Worm (Caenorhabditis elegans) whole organism, L2 larva: Measurements from ENCODE around the gene acs-17.

Experiments used
- C34F6.9 ChIP-seq: fragments of 150-350 bp; optimal IDR thresholded peaks from 2 replicates; lab custom pipeline; 2014; ENCODE audit warnings: missing biosample characterization, missing genetic modification characterization
- F13H6.1 ChIP-seq: sonication (generic microtip); optimal IDR thresholded peaks from 2 replicates; lab custom pipeline; 2016; ENCODE audit warnings: missing genetic modification characterization, missing compliant biosample characterization
- R02D3.7 ChIP-seq: fragments of 150-350 bp; optimal IDR thresholded peaks from 2 replicates; lab custom pipeline; 2014; ENCODE audit warnings: missing biosample characterization, missing genetic modification characterization
- Y55F3AM.14 ChIP-seq: fragments of 200-800 bp; sonication (Bioruptor generic); optimal IDR thresholded peaks from 2 replicates; lab custom pipeline; 2018; ENCODE audit warnings: mild to moderate bottlenecking, missing genetic modification characterization, missing compliant biosample characterization
- ZK546.5 ChIP-seq: sonication (generic microtip); optimal IDR thresholded peaks from 2 replicates; lab custom pipeline; 2017; ENCODE audit warnings: missing biosample characterization, missing genetic modification characterization
- alr-1 ChIP-seq: fragments of 150-350 bp; optimal IDR thresholded peaks from 2 replicates; lab custom pipeline; 2014; ENCODE audit warnings: missing biosample characterization, missing genetic modification characterization
- ama-1 ChIP-seq: fragments of 150-350 bp; optimal IDR thresholded peaks from 2 replicates; lab custom pipeline; 2018; ENCODE audit warnings: inconsistent platforms
- blmp-1 ChIP-seq: sonication (generic microtip); optimal IDR thresholded peaks from 2 replicates; lab custom pipeline; 2017; ENCODE audit warnings: missing genetic modification characterization, mild to moderate bottlenecking, missing compliant biosample characterization, antibody characterized with exemption, moderate library complexity; ENCODE audit not compliant: insufficient read depth
- ceh-16 ChIP-seq: fragments of 150-350 bp; optimal IDR thresholded peaks from 2 replicates; lab custom pipeline; 2014; ENCODE audit warnings: missing biosample characterization, missing genetic modification characterization
- ceh-82 ChIP-seq: fragments of 150-350 bp; optimal IDR thresholded peaks from 2 replicates; lab custom pipeline; 2014; ENCODE audit warnings: missing biosample characterization, missing genetic modification characterization
- crh-2 ChIP-seq: sonication (generic microtip); optimal IDR thresholded peaks from 2 replicates; lab custom pipeline; 2017; ENCODE audit warnings: missing biosample characterization, missing genetic modification characterization
- dmd-4 ChIP-seq: sonication (generic microtip); optimal IDR thresholded peaks from 2 replicates; lab custom pipeline; 2017; ENCODE audit warnings: missing biosample characterization, missing genetic modification characterization
- egl-27 ChIP-seq: sonication (generic microtip); optimal IDR thresholded peaks from 3 replicates; lab custom pipeline; 2017; ENCODE audit warnings: missing biosample characterization, missing genetic modification reagents, missing genetic modification characterization
- elt-1 ChIP-seq: fragments of 150-350 bp; optimal IDR thresholded peaks from 2 replicates; lab custom pipeline; 2014; ENCODE audit warnings: missing biosample characterization, missing genetic modification characterization
- elt-3 ChIP-seq: sonication (generic microtip); optimal IDR thresholded peaks from 2 replicates; lab custom pipeline; 2017; ENCODE audit warnings: missing biosample characterization, missing genetic modification characterization
- gmeb-1 ChIP-seq: fragments of 150-350 bp; optimal IDR thresholded peaks from 2 replicates; lab custom pipeline; 2014; ENCODE audit warnings: missing biosample characterization, missing genetic modification characterization
- lin-11 ChIP-seq: fragments of 150-350 bp; sonication (generic microtip); optimal IDR thresholded peaks from 2 replicates; lab custom pipeline; 2014; ENCODE audit warnings: missing biosample characterization, missing genetic modification characterization, inconsistent platforms, mixed read lengths
- lin-13 ChIP-seq: fragments of 150-350 bp; optimal IDR thresholded peaks from 2 replicates; lab custom pipeline; 2014; ENCODE audit warnings: missing biosample characterization, missing genetic modification reagents, missing genetic modification characterization
- lin-39 ChIP-seq: fragments of 150-350 bp; optimal IDR thresholded peaks from 2 replicates; lab custom pipeline; 2014; ENCODE audit warnings: missing biosample characterization, missing genetic modification reagents, missing genetic modification characterization
- mab-5 ChIP-seq: fragments of 150-350 bp; optimal IDR thresholded peaks from 2 replicates; lab custom pipeline; 2014; ENCODE audit warnings: missing biosample characterization, missing genetic modification characterization
- mbf-1 ChIP-seq: sonication (generic microtip); optimal IDR thresholded peaks from 2 replicates; lab custom pipeline; 2017; ENCODE audit warnings: missing biosample characterization, missing genetic modification characterization
- nhr-10 ChIP-seq: sonication (generic microtip); optimal IDR thresholded peaks from 2 replicates; lab custom pipeline; 2017; ENCODE audit warnings: missing biosample characterization, missing genetic modification characterization
- nhr-11 ChIP-seq: fragments of 150-350 bp; optimal IDR thresholded peaks from 2 replicates; lab custom pipeline; 2014; ENCODE audit warnings: missing biosample characterization, missing genetic modification characterization
- nhr-12 ChIP-seq: fragments of 150-350 bp; optimal IDR thresholded peaks from 2 replicates; lab custom pipeline; 2014; ENCODE audit warnings: missing biosample characterization, missing genetic modification characterization
- nhr-129 ChIP-seq: fragments of 150-350 bp; optimal IDR thresholded peaks from 2 replicates; lab custom pipeline; 2014; ENCODE audit warnings: missing biosample characterization, missing genetic modification characterization
- nhr-21 ChIP-seq: fragments of 150-350 bp; optimal IDR thresholded peaks from 2 replicates; lab custom pipeline; 2014; ENCODE audit warnings: missing biosample characterization, missing genetic modification characterization
- nhr-23 ChIP-seq: fragments of 150-350 bp; optimal IDR thresholded peaks from 2 replicates; lab custom pipeline; 2014; ENCODE audit warnings: missing biosample characterization, missing genetic modification reagents, missing genetic modification characterization
- nhr-25 ChIP-seq: fragments of 150-350 bp; sonication (generic microtip); optimal IDR thresholded peaks from 3 replicates; lab custom pipeline; 2014; ENCODE audit warnings: missing biosample characterization, missing genetic modification characterization
- nhr-6 ChIP-seq: fragments of 150-350 bp; optimal IDR thresholded peaks from 2 replicates; lab custom pipeline; 2014; ENCODE audit warnings: missing biosample characterization, missing genetic modification characterization
- nhr-77 ChIP-seq: fragments of 150-350 bp; optimal IDR thresholded peaks from 2 replicates; lab custom pipeline; 2014; ENCODE audit warnings: missing biosample characterization, missing genetic modification characterization
- peb-1 ChIP-seq: fragments of 150-350 bp; optimal IDR thresholded peaks from 2 replicates; lab custom pipeline; 2014; ENCODE audit warnings: missing biosample characterization, missing genetic modification characterization
- sem-4 ChIP-seq: fragments of 150-350 bp; optimal IDR thresholded peaks from 2 replicates; lab custom pipeline; 2014; ENCODE audit warnings: missing biosample characterization, missing genetic modification reagents, missing genetic modification characterization
- skn-1 ChIP-seq: sonication (generic microtip); optimal IDR thresholded peaks from 2 replicates; lab custom pipeline; 2017; ENCODE audit warnings: missing biosample characterization, missing genetic modification characterization
- sma-3 ChIP-seq: sonication (generic microtip); optimal IDR thresholded peaks from 2 replicates; lab custom pipeline; 2016; ENCODE audit warnings: missing genetic modification reagents, missing genetic modification characterization, missing compliant biosample characterization
- sma-9 ChIP-seq, 2 experiments: fragments of 150-350 bp in 1 of 2; sonication (generic microtip) in 1 of 2; optimal IDR thresholded peaks; 2 replicates each; lab custom pipeline; 2014 to 2016; ENCODE audit warnings: missing genetic modification characterization in 2 of 2, mild to moderate bottlenecking in 1 of 2, missing biosample characterization in 1 of 2, missing compliant biosample characterization in 1 of 2, missing genetic modification reagents in 1 of 2, moderate library complexity in 1 of 2
- snpc-4 ChIP-seq: fragments of 150-350 bp; optimal IDR thresholded peaks from 2 replicates; lab custom pipeline; 2014; ENCODE audit warnings: missing biosample characterization, missing genetic modification characterization
- unc-39 ChIP-seq: fragments of 150-350 bp; optimal IDR thresholded peaks from 2 replicates; lab custom pipeline; 2014; ENCODE audit warnings: missing biosample characterization, missing genetic modification characterization
- unc-55 ChIP-seq: fragments of 150-350 bp; sonication (generic microtip); optimal IDR thresholded peaks from 3 replicates; lab custom pipeline; 2014; ENCODE audit warnings: missing biosample characterization, missing genetic modification reagents, missing genetic modification characterization
- unc-62 ChIP-seq: fragments of 150-350 bp; optimal IDR thresholded peaks from 2 replicates; lab custom pipeline; 2014; ENCODE audit warnings: missing biosample characterization, missing genetic modification reagents, missing genetic modification characterization
- zag-1 ChIP-seq: fragments of 150-350 bp; optimal IDR thresholded peaks from 2 replicates; lab custom pipeline; 2014; ENCODE audit warnings: missing biosample characterization, missing genetic modification characterization
- ztf-1 ChIP-seq: fragments of 200-800 bp; sonication (Bioruptor generic); conservative IDR thresholded peaks from 2 replicates; pipeline ENCODE4 v1.3.6; 2022; ENCODE audit warnings: missing genetic modification characterization, missing compliant biosample characterization
- ztf-11 ChIP-seq: sonication (generic microtip); optimal IDR thresholded peaks from 2 replicates; lab custom pipeline; 2017; ENCODE audit warnings: missing biosample characterization, missing genetic modification characterization
- ztf-4 ChIP-seq: fragments of 150-350 bp; optimal IDR thresholded peaks from 2 replicates; lab custom pipeline; 2014; ENCODE audit warnings: missing biosample characterization, missing genetic modification characterization

Gene acs-17

DNA sequence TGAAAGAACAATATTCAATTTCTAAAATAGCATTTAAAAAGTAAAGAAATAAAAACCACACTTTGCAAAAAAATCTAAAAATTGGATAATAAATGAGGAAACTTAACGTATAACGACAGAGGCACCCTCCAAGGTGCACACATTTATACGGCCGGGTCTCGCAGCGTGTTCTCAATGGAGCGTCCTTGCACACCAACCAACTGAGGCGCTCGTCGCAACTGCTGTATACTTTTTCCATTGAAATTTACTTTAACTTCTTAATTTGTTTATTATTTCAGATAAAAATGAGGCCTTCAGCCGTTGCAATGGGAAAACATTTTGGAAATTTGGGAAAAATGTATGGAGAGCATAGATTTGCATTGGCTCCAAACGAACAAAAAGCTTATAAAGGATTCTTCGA, 8.9 kb upstream of the acs-17 start, which contains the start of the genes R07E4.5 and R07E4.3 (continued):
- TF ChIP-seq nhr-10 (tag; lab: Kevin White, UChicago) (no peak), elt-1 (tag; lab: Kevin White, UChicago) (no peak), ZK546.5 (tag; lab: Kevin White, UChicago) (no peak), mab-5 (tag; lab: Kevin White, UChicago) (no peak), nhr-11 (tag; lab: Kevin White, UChicago) (no peak), R02D3.7 (no peak), lin-39 (tag; lab: Kevin White, UChicago) (no peak), nhr-25 (tag; lab: Kevin White, UChicago) (peak; percentile 67), blmp-1 (tag; lab: Kevin White, UChicago) (peak; percentile 13), Y55F3AM.14 (GFP tag; lab: Kevin White, UChicago) (no peak), sma-3 (GFP tag; lab: Kevin White, UChicago) (peak; percentile 74), dmd-4 (no peak), F13H6.1 (tag; lab: Kevin White, UChicago) (peak; percentile 71), mbf-1 (no peak), zag-1 (no peak), ztf-11 (tag; lab: Kevin White, UChicago) (no peak), ceh-16 (tag; lab: Kevin White, UChicago) (no peak), ama-1 (lab: Kevin White, UChicago) (no peak), unc-39 (tag; lab: Kevin White, UChicago) (no peak), skn-1 (tag; lab: Kevin White, UChicago) (no peak), lin-13 (peak; percentile 77)

DNA sequence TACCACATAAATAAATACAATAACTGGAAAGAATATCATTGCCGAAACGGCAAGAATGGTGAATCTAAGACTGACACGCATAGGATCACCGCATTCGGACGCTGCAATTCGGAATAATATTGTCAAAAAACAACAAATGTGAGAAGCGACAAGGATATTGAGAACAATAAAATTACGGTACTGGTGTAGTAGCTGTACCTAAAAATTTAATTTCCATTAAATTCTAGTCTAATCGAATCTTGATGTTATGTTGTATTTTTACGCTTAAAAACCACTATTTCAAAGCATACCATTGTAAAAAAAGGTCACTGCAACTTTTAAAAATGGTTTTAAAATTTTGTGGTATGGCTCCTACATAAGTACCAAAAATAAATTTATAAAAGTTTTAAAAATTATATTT, 4.5 kb upstream of the acs-17 start, which contains the start of gene mig-23:
mig-23 (minus strand) TSS at position 101 of the 400 bp plus-strand sequence.
- TF ChIP-seq ama-1 (lab: Kevin White, UChicago) (no peak), unc-55 (GFP tag; lab: Kevin White, UChicago) (no peak), crh-2 (tag; lab: Kevin White, UChicago) (no peak), lin-11 (tag; lab: Kevin White, UChicago) (no peak), peb-1 (no peak), unc-62 (GFP tag; lab: Kevin White, UChicago) (no peak), alr-1 (tag; lab: Kevin White, UChicago) (no peak), mab-5 (tag; lab: Kevin White, UChicago) (no peak), gmeb-1 (tag; lab: Kevin White, UChicago) (no peak)

DNA sequence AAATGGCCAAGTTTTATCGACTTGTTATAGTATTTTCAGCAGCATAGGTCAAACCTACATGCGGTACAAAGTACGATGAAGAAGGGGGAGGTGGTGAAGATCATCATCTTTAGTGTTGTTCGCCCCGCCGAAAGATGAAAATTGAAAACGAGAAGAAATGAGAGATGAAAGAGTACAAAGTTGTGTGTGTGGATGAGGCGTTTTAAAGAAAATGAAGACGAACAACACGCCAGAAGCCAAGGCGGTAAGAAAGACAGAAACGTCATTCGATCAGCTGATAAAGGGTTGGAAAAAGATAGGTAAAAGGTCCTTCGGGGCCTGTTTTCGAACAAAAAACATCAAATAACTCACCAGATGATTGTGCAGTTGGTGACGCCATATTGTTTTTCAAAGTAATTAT, 402 bp downstream of the acs-17 start:
- TF ChIP-seq unc-39 (tag; lab: Kevin White, UChicago) = no peak
- TF ChIP-seq nhr-21 = peak; percentile 3
- TF ChIP-seq peb-1 = no peak
- peak; percentile 43 for TF ChIP-seq nhr-129 (tag; lab: Kevin White, UChicago)
- TF ChIP-seq C34F6.9 (tag; lab: Kevin White, UChicago) = peak; percentile 32
- peak; percentile 24 for TF ChIP-seq nhr-6 (tag; lab: Kevin White, UChicago)
- no peak for TF ChIP-seq sma-3 (GFP tag; lab: Kevin White, UChicago)
- TF ChIP-seq F13H6.1 (tag; lab: Kevin White, UChicago) = peak; percentile 72
- peak; percentile 0 for TF ChIP-seq ama-1 (lab: Kevin White, UChicago)
- peak; percentile 39 for TF ChIP-seq sma-9 (GFP tag; optimal IDR thresholded peaks at IDR 0.05; lab: Kevin White, UChicago)
- no peak for TF ChIP-seq sma-9 (tag; optimal IDR thresholded peaks at IDR 0.05; lab: Kevin White, UChicago)
- peak; percentile 14 for TF ChIP-seq crh-2 (tag; lab: Kevin White, UChicago)

DNA sequence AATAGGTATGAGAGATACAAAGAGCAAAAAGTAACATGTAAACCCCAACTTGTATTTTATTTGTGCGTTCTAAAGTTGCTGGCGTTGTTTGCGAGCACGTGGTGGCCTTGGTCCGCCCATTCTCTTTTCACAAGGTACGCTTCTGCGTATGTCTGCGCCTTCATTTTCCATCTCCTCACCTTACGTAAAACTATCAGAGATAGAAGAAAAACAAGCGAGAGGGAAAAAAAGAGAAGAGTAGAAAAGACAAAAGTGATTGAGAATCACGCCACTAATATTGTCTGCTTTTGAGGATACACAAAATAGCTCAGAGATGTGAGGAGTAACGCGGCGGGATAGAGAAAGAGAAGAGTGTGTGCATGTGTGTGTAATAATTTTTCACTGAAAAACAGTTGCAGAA, 2.1 kb downstream of the acs-17 start:
- TF ChIP-seq blmp-1 (tag; lab: Kevin White, UChicago) = peak; percentile 28
- no peak for TF ChIP-seq snpc-4 (tag; lab: Kevin White, UChicago)
- TF ChIP-seq nhr-12 (tag; lab: Kevin White, UChicago) = no peak
- TF ChIP-seq ztf-4 = peak; percentile 68
- no peak for TF ChIP-seq lin-39 (tag; lab: Kevin White, UChicago)
- TF ChIP-seq sma-3 (GFP tag; lab: Kevin White, UChicago) = peak; percentile 30
- no peak for TF ChIP-seq egl-27 (tag; lab: Kevin White, UChicago)
- TF ChIP-seq alr-1 (tag; lab: Kevin White, UChicago) = no peak
- no peak for TF ChIP-seq ztf-1
- no peak for TF ChIP-seq R02D3.7
- no peak for TF ChIP-seq skn-1 (tag; lab: Kevin White, UChicago)
- TF ChIP-seq elt-3 = no peak
- no peak for TF ChIP-seq zag-1
- TF ChIP-seq C34F6.9 (tag; lab: Kevin White, UChicago) = peak; percentile 57
- TF ChIP-seq dmd-4 = no peak
- TF ChIP-seq nhr-77 (tag; lab: Kevin White, UChicago) = no peak
- no peak for TF ChIP-seq nhr-10 (tag; lab: Kevin White, UChicago)
- TF ChIP-seq ceh-16 (tag; lab: Kevin White, UChicago) = no peak
- no peak for TF ChIP-seq lin-13
- no peak for TF ChIP-seq peb-1
- TF ChIP-seq ZK546.5 (tag; lab: Kevin White, UChicago) = no peak
- TF ChIP-seq mab-5 (tag; lab: Kevin White, UChicago) = no peak
- TF ChIP-seq nhr-11 (tag; lab: Kevin White, UChicago) = no peak
- TF ChIP-seq mbf-1 = no peak
- TF ChIP-seq sma-9 (GFP tag; optimal IDR thresholded peaks at IDR 0.05; lab: Kevin White, UChicago) = peak; percentile 74
- TF ChIP-seq sma-9 (tag; optimal IDR thresholded peaks at IDR 0.05; lab: Kevin White, UChicago) = no peak
- no peak for TF ChIP-seq Y55F3AM.14 (GFP tag; lab: Kevin White, UChicago)
- TF ChIP-seq sem-4 (tag; lab: Kevin White, UChicago) = peak; percentile 18
- TF ChIP-seq ama-1 (lab: Kevin White, UChicago) = no peak
- no peak for TF ChIP-seq unc-55 (GFP tag; lab: Kevin White, UChicago)
- TF ChIP-seq nhr-23 (tag; lab: Kevin White, UChicago) = no peak
- no peak for TF ChIP-seq ztf-11 (tag; lab: Kevin White, UChicago)
- no peak for TF ChIP-seq ceh-82 (tag; lab: Kevin White, UChicago)
- TF ChIP-seq nhr-129 (tag; lab: Kevin White, UChicago) = peak; percentile 84
